Fruit fly (Drosophila melanogaster): ENCODE data around the gene Akr1B.

Akr1B gene

dm6 chr3L:11587720-11588580, 36.2 kb downstream of the Akr1B start, which contains the start of gene rt (continued):
- TF ChIP-seq CG4730 (GFP tag; IDR thresholded peaks at IDR 0.05) (no peak), jigr1 (GFP tag; IDR thresholded peaks at IDR 0.05) (peak; percentile 49; the same call in 1 of the 3 replicates), CG11247 (GFP tag; IDR thresholded peaks at IDR 0.05) (no peak), Meics (GFP tag; optimal IDR thresholded peaks at IDR 0.05) (peak; percentile 29), oc (tag; optimal IDR thresholded peaks at IDR 0.05) (no peak), sc (optimal IDR thresholded peaks at IDR 0.05) (no peak), sc (GFP tag; optimal IDR thresholded peaks at IDR 0.05) (peak; percentile 47), CG4282 (GFP tag; optimal IDR thresholded peaks at IDR 0.05) (no peak), CG10147 (GFP tag; optimal IDR thresholded peaks at IDR 0.05) (no peak), HLH54F (GFP tag; optimal IDR thresholded peaks at IDR 0.05) (no peak), fu2 (GFP tag; optimal IDR thresholded peaks at IDR 0.05) (no peak), CG6689 (GFP tag; IDR thresholded peaks at IDR 0.05) (no peak; the same call in 1 of the 2 replicates), BtbVII (GFP tag; optimal IDR thresholded peaks at IDR 0.05) (no peak), HmgD (GFP tag; optimal IDR thresholded peaks at IDR 0.05) (no peak), ato (GFP tag; IDR thresholded peaks at IDR 0.05; ENCODE audit: partially characterized antibody) (no peak; the same call in 1 of the 2 replicates), tll (GFP tag; optimal IDR thresholded peaks at IDR 0.05) (no peak), eve (GFP tag; optimal IDR thresholded peaks at IDR 0.05) (no peak), sob (GFP tag; IDR thresholded peaks at IDR 0.05) (no peak; the same call in 1 of the 2 replicates), CG12659 (GFP tag; optimal IDR thresholded peaks at IDR 0.05) (peak; percentile 32), CG8359 (GFP tag; optimal IDR thresholded peaks at IDR 0.05; ENCODE audit: borderline replicate concordance) (peak; percentile 37), sima (GFP tag; optimal IDR thresholded peaks at IDR 0.05) (no peak), vvl (GFP tag; IDR thresholded peaks at IDR 0.05) (no peak), Elba2 (GFP tag; optimal IDR thresholded peaks at IDR 0.05) (no peak), inv (GFP tag; IDR thresholded peaks at IDR 0.05; ENCODE audit: partially characterized antibody) (no peak), Nf-YB (GFP tag; optimal IDR thresholded peaks at IDR 0.05) (peak; percentile 29), gsb-n (tag; optimal IDR thresholded peaks at IDR 0.05) (peak; percentile 60), trh (GFP tag; optimal IDR thresholded peaks at IDR 0.05) (no peak), CG17612 (GFP tag; IDR thresholded peaks at IDR 0.05) (no peak), BEAF-32 (GFP tag; optimal IDR thresholded peaks at IDR 0.05) (no peak), CG5180 (GFP tag; optimal IDR thresholded peaks at IDR 0.05) (no peak), CG17568 (GFP tag; optimal IDR thresholded peaks at IDR 0.05) (no peak), Trl (optimal IDR thresholded peaks at IDR 0.05) (no peak), Trl (GFP tag; optimal IDR thresholded peaks at IDR 0.05) (peak; percentile 39), slp2 (GFP tag; optimal IDR thresholded peaks at IDR 0.05) (no peak), C15 (GFP tag; IDR thresholded peaks at IDR 0.05) (no peak), Lpt (GFP tag; optimal IDR thresholded peaks at IDR 0.05) (no peak), CG7839 (tag; optimal IDR thresholded peaks at IDR 0.05) (peak; percentile 65), CG12769 (tag; optimal IDR thresholded peaks at IDR 0.05) (no peak), Ets97D (GFP tag; optimal IDR thresholded peaks at IDR 0.05) (no peak), Xbp1 (GFP tag; optimal IDR thresholded peaks at IDR 0.05) (peak; percentile 52), gro (GFP tag; optimal IDR thresholded peaks at IDR 0.05) (no peak), Dad (GFP tag; optimal IDR thresholded peaks at IDR 0.05) (no peak), CG13624 (GFP tag; optimal IDR thresholded peaks at IDR 0.05) (peak; percentile 26), CG12155 (GFP tag; optimal IDR thresholded peaks at IDR 0.05) (peak; percentile 9), salm (tag; optimal IDR thresholded peaks at IDR 0.05) (peak; percentile 29), Atf6 (GFP tag; IDR thresholded peaks at IDR 0.05) (no peak), ATbp (GFP tag; optimal IDR thresholded peaks at IDR 0.05) (peak; percentile 61), CG9932 (GFP tag; IDR thresholded peaks at IDR 0.05) (no peak), Bgb (GFP tag; IDR thresholded peaks at IDR 0.05; ENCODE audit: partially characterized antibody) (no peak), sens (GFP tag) (peak; percentile 95)

Measured in whole organism, embryonic.